Worm (Caenorhabditis elegans) whole organism, late embryonic: Measurements from ENCODE around the gene C18H2.5.

Experiments used
- C38D4.7 ChIP-seq: fragments of 200-800 bp; sonication (Bioruptor generic); optimal IDR thresholded peaks from 2 replicates; lab custom pipeline; 2018; ENCODE audit warnings: mild to moderate bottlenecking, missing genetic modification characterization, moderate library complexity, missing compliant biosample characterization
- ceh-34 ChIP-seq: sonication (generic microtip); optimal IDR thresholded peaks from 2 replicates; lab custom pipeline; 2016; ENCODE audit warnings: mild to moderate bottlenecking, missing genetic modification characterization, missing compliant biosample characterization
- ets-4 ChIP-seq: sonication (generic microtip); optimal IDR thresholded peaks from 2 replicates; lab custom pipeline; 2016; ENCODE audit warnings: missing genetic modification characterization, missing compliant biosample characterization
- eyg-1 ChIP-seq: sonication (generic microtip); optimal IDR thresholded peaks from 2 replicates; lab custom pipeline; 2016; ENCODE audit warnings: missing genotype, missing genetic modification characterization, missing compliant biosample characterization
- madf-2 ChIP-seq: sonication (generic microtip); optimal IDR thresholded peaks from 2 replicates; lab custom pipeline; 2017; ENCODE audit warnings: missing genetic modification characterization, missing compliant biosample characterization
- pag-3 ChIP-seq: sonication (generic microtip); optimal IDR thresholded peaks from 2 replicates; lab custom pipeline; 2016; ENCODE audit warnings: missing compliant biosample characterization, missing genetic modification characterization, borderline replicate concordance
- pat-9 ChIP-seq: fragments of 200-800 bp; sonication (Bioruptor generic); optimal IDR thresholded peaks from 2 replicates; lab custom pipeline; 2018; ENCODE audit warnings: mild to moderate bottlenecking, missing genetic modification characterization, moderate library complexity, missing compliant biosample characterization
- pqm-1 ChIP-seq: sonication (generic microtip); optimal IDR thresholded peaks from 2 replicates; lab custom pipeline; 2016; ENCODE audit warnings: missing genetic modification characterization, missing compliant biosample characterization
- tbx-2 ChIP-seq: sonication (generic microtip); optimal IDR thresholded peaks from 2 replicates; lab custom pipeline; 2016; ENCODE audit warnings: missing genetic modification characterization, missing compliant biosample characterization

ce11 chrIII:7710943-7711342, 16.8 kb upstream of the C18H2.5 start:
- no peak for TF ChIP-seq pqm-1 (tag; lab: Kevin White, UChicago)
- no peak for TF ChIP-seq pat-9 (tag; lab: Kevin White, UChicago)
- no peak for TF ChIP-seq C38D4.7 (GFP tag; lab: Kevin White, UChicago)
- TF ChIP-seq tbx-2: peak; percentile 55
- TF ChIP-seq madf-2: no peak
- TF ChIP-seq ets-4: no peak
- peak; percentile 43 for TF ChIP-seq ceh-34 (tag; lab: Kevin White, UChicago)
- TF ChIP-seq pag-3 (tag; lab: Kevin White, UChicago): no peak
- no peak for TF ChIP-seq eyg-1 (tag; lab: Kevin White, UChicago)
